Worm (Caenorhabditis elegans) whole organism, midembryonic: ENCODE measurements around the gene lury-1.

Experiments used
- T22C8.4 ChIP-seq: fragments of 200-800 bp; sonication (Bioruptor generic); IDR thresholded peaks from 2 replicates; pipeline ENCODE4 v1.3.6; 2022; ENCODE audit warnings: missing genetic modification characterization, missing compliant biosample characterization
- cog-1 ChIP-seq: sonication (generic microtip); optimal IDR thresholded peaks from 2 replicates; lab custom pipeline; 2016; ENCODE audit warnings: missing genetic modification characterization, missing compliant biosample characterization
- flt-1 ChIP-seq: fragments of 200-800 bp; sonication (Bioruptor generic); IDR thresholded peaks from 2 replicates; pipeline ENCODE4 v1.3.6; 2022; ENCODE audit warnings: missing genetic modification characterization, missing compliant biosample characterization
- klf-2 ChIP-seq: fragments of 200-800 bp; sonication (Bioruptor generic); conservative IDR thresholded peaks from 2 replicates; pipeline ENCODE4 v1.3.6; 2022; ENCODE audit warnings: missing genetic modification reagents, missing genetic modification characterization, missing compliant biosample characterization
- med-1 ChIP-seq: sonication (generic microtip); optimal IDR thresholded peaks from 2 replicates; lab custom pipeline; 2017; ENCODE audit warnings: missing genetic modification characterization, mild to moderate bottlenecking, missing compliant biosample characterization, antibody characterized with exemption, missing genetic modification reagents; ENCODE audit not compliant: insufficient read depth
- ref-1 ChIP-seq: fragments of 200-800 bp; sonication (Bioruptor generic); conservative IDR thresholded peaks from 2 replicates; pipeline ENCODE4 v1.3.6; 2022; ENCODE audit warnings: missing genetic modification reagents, missing genetic modification characterization, missing compliant biosample characterization
- tab-1 ChIP-seq: fragments of 200-800 bp; sonication (Bioruptor generic); IDR thresholded peaks from 2 replicates; pipeline ENCODE4 v1.3.6; 2022; ENCODE audit warnings: missing genetic modification characterization, missing compliant biosample characterization
- ztf-23 ChIP-seq: fragments of 200-800 bp; sonication (Bioruptor generic); IDR thresholded peaks from 2 replicates; pipeline ENCODE4 v1.3.6; 2022; ENCODE audit warnings: missing genetic modification reagents, missing genetic modification characterization, missing compliant biosample characterization
- ztf-29 ChIP-seq: fragments of 200-800 bp; sonication (Bioruptor generic); IDR thresholded peaks from 2 replicates; pipeline ENCODE4 v1.3.6; 2022; ENCODE audit warnings: missing genetic modification reagents, missing genetic modification characterization, missing compliant biosample characterization

DNA sequence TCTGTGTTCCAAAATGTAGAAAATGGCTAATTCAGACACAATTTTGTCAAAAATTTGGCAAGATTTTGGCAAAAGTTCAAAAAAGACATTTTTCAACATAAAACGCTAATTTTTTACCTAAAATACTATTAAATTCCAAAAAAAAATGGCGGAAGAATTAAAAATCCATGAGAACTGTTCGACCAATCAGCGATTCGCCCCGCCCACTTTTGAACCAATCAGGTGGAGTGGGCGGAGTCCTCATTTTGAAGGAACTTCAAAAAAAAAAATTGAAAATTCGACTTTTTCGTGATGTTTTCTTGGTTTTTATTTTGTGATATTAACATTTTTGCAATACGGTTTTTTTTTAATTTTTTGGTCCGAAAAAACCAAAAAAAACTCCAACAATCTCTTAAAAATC is 41.7 kb downstream of the lury-1 start:
- no peak for TF ChIP-seq flt-1 (GFP tag; lab: Robert Waterston, UW)
- no peak for TF ChIP-seq ztf-23
- TF ChIP-seq ref-1 = no peak
- no peak for TF ChIP-seq tab-1 (GFP tag; lab: Robert Waterston, UW)
- TF ChIP-seq T22C8.4 (GFP tag; lab: Robert Waterston, UW) = no peak
- TF ChIP-seq ztf-29 (GFP tag; lab: Robert Waterston, UW) = no peak
- TF ChIP-seq cog-1 (tag; lab: Kevin White, UChicago) = no peak
- no peak for TF ChIP-seq med-1 (GFP tag; lab: Kevin White, UChicago)
- TF ChIP-seq klf-2 (GFP tag; lab: Robert Waterston, UW) = no peak
